Fruit fly (Drosophila melanogaster) whole organism, embryonic: ENCODE measurements around the gene Rpn1.

Source experiments
- CG1024 ChIP-seq: fragments of 200-800 bp; sonication (Bioruptor generic); IDR thresholded peaks from 2 replicates; pipeline ENCODE4 v1.3.6; 2022; ENCODE audit warnings: missing biosample characterization, missing genetic modification characterization
- CG10431 ChIP-seq: fragments of 200-800 bp; sonication (Bioruptor generic); optimal IDR thresholded peaks from 3 replicates; lab custom pipeline; 2018; ENCODE audit warnings: missing biosample characterization, mild to moderate bottlenecking, missing genetic modification characterization
- CG11560 ChIP-seq: fragments of 200-800 bp; sonication (Bioruptor generic); IDR thresholded peaks from 3 replicates; pipeline ENCODE4 v1.3.6; 2022; ENCODE audit warnings: missing biosample characterization, missing genetic modification characterization
- CG11696 ChIP-seq: fragments of 200-800 bp; sonication (Bioruptor generic); IDR thresholded peaks from 2 replicates; pipeline ENCODE4 v1.3.6; 2022; ENCODE audit warnings: missing biosample characterization, missing genetic modification characterization
- CG12391 ChIP-seq: fragments of 200-800 bp; sonication (Bioruptor generic); optimal IDR thresholded peaks from 3 replicates; lab custom pipeline; 2018; ENCODE audit warnings: missing biosample characterization, mild to moderate bottlenecking, missing genetic modification characterization, moderate library complexity
- CG12659 ChIP-seq: fragments of 200-800 bp; sonication (Bioruptor generic); optimal IDR thresholded peaks from 3 replicates; lab custom pipeline; 2017; ENCODE audit warnings: mild to moderate bottlenecking, missing biosample characterization, missing genetic modification reagents, missing genetic modification characterization
- CG14710 ChIP-seq: fragments of 200-800 bp; sonication (Bioruptor generic); optimal IDR thresholded peaks from 3 replicates; lab custom pipeline; 2019; ENCODE audit warnings: missing biosample characterization, mild to moderate bottlenecking, missing genetic modification characterization, moderate library complexity
- CG15073 ChIP-seq: fragments of 200-800 bp; sonication (Bioruptor generic); optimal IDR thresholded peaks from 2 replicates; lab custom pipeline; 2016; ENCODE audit warnings: missing biosample characterization, missing genetic modification characterization
- CG15514 ChIP-seq: fragments of 200-800 bp; sonication (Bioruptor generic); optimal IDR thresholded peaks from 3 replicates; lab custom pipeline; 2017; ENCODE audit warnings: missing biosample characterization, missing genetic modification characterization, mild to moderate bottlenecking, moderate library complexity, missing genetic modification reagents
- CG16863 ChIP-seq: fragments of 200-800 bp; sonication (Bioruptor generic); optimal IDR thresholded peaks from 3 replicates; lab custom pipeline; 2016; ENCODE audit warnings: missing biosample characterization, missing genetic modification characterization
- CG2202 ChIP-seq: fragments of 200-800 bp; sonication (Bioruptor generic); optimal IDR thresholded peaks from 2 replicates; lab custom pipeline; 2018; ENCODE audit warnings: missing biosample characterization, mild to moderate bottlenecking, missing genetic modification characterization
- CG2889 ChIP-seq: fragments of 200-800 bp; sonication (Bioruptor generic); IDR thresholded peaks from 3 replicates; pipeline ENCODE4 v1.3.6; 2022; ENCODE audit warnings: missing biosample characterization, missing genetic modification characterization
- CG4404 ChIP-seq: fragments of 200-800 bp; sonication (Bioruptor generic); IDR thresholded peaks from 2 replicates; pipeline ENCODE4 v1.3.6; 2022; ENCODE audit warnings: missing biosample characterization, missing genetic modification characterization
- CG5180 ChIP-seq: fragments of 200-800 bp; sonication (Bioruptor generic); optimal IDR thresholded peaks from 3 replicates; lab custom pipeline; 2017; ENCODE audit warnings: missing biosample characterization, missing genetic modification characterization, mild to moderate bottlenecking, moderate library complexity, missing genetic modification reagents
- CG5245 ChIP-seq: fragments of 200-800 bp; sonication (Bioruptor generic); optimal IDR thresholded peaks from 3 replicates; lab custom pipeline; 2016; ENCODE audit warnings: missing biosample characterization, missing genetic modification characterization
- CG7786 ChIP-seq: fragments of 200-800 bp; sonication (Bioruptor generic); optimal IDR thresholded peaks from 2 replicates; lab custom pipeline; 2016; ENCODE audit warnings: missing biosample characterization, missing genetic modification characterization
- CG7839 ChIP-seq: fragments of 200-800 bp; sonication (Bioruptor generic); optimal IDR thresholded peaks from 3 replicates; lab custom pipeline; 2018; ENCODE audit warnings: missing biosample characterization, mild to moderate bottlenecking, missing genetic modification characterization, moderate library complexity
- CG9437 ChIP-seq: fragments of 200-800 bp; sonication (Bioruptor generic); optimal IDR thresholded peaks from 2 replicates; lab custom pipeline; 2018; ENCODE audit warnings: missing biosample characterization, mild to moderate bottlenecking, missing genetic modification characterization
- CTCF ChIP-seq: fragments of 200-800 bp; sonication (Bioruptor generic); optimal IDR thresholded peaks from 2 replicates; lab custom pipeline; 2017; ENCODE audit warnings: missing biosample characterization, mild to moderate bottlenecking, missing genetic modification characterization, moderate library complexity
- Deaf1 ChIP-seq: fragments of 200-800 bp; optimal IDR thresholded peaks from 3 replicates; lab custom pipeline; 2019; ENCODE audit warnings: missing biosample characterization, mild to moderate bottlenecking, missing genetic modification characterization, moderate library complexity
- Dek ChIP-seq: fragments of 200-800 bp; sonication (Bioruptor generic); optimal IDR thresholded peaks from 3 replicates; lab custom pipeline; 2019; ENCODE audit warnings: missing biosample characterization, mild to moderate bottlenecking, missing genetic modification characterization, moderate library complexity
- E2f1 ChIP-seq: fragments of 200-800 bp; sonication (Bioruptor generic); IDR thresholded peaks from 2 replicates; pipeline ENCODE4 v1.3.6; 2022; ENCODE audit warnings: missing biosample characterization, missing genetic modification characterization
- Fer3 ChIP-seq: fragments of 200-800 bp; sonication (Bioruptor generic); optimal IDR thresholded peaks from 2 replicates; lab custom pipeline; 2018; ENCODE audit warnings: missing biosample characterization, mild to moderate bottlenecking, missing genetic modification characterization, moderate library complexity
- HLH3B ChIP-seq: fragments of 200-800 bp; sonication (Bioruptor generic); IDR thresholded peaks from 2 replicates; pipeline ENCODE4 v1.3.6; 2022; ENCODE audit warnings: missing biosample characterization, missing genetic modification characterization
- HmgD ChIP-seq: fragments of 200-800 bp; sonication (Bioruptor generic); optimal IDR thresholded peaks from 3 replicates; lab custom pipeline; 2016; ENCODE audit warnings: missing biosample characterization, missing genetic modification characterization
- HmgZ ChIP-seq: fragments of 200-800 bp; sonication (Bioruptor generic); optimal IDR thresholded peaks from 2 replicates; lab custom pipeline; 2018; ENCODE audit warnings: missing biosample characterization, mild to moderate bottlenecking, missing genetic modification characterization
- MESR4 ChIP-seq: fragments of 200-800 bp; sonication (Bioruptor generic); optimal IDR thresholded peaks from 2 replicates; lab custom pipeline; 2018; ENCODE audit warnings: missing biosample characterization, mild to moderate bottlenecking, missing genetic modification characterization, moderate library complexity
- Neu2 ChIP-seq: fragments of 200-800 bp; sonication (Bioruptor generic); optimal IDR thresholded peaks from 3 replicates; lab custom pipeline; 2016; ENCODE audit warnings: missing biosample characterization, missing genetic modification characterization, borderline replicate concordance
- Poxn ChIP-seq: fragments of 200-800 bp; sonication (Bioruptor generic); IDR thresholded peaks from 2 replicates; pipeline ENCODE4 v1.3.6; 2022; ENCODE audit warnings: missing biosample characterization, missing genetic modification characterization
- Sox100B ChIP-seq: fragments of 200-800 bp; sonication (Bioruptor generic); optimal IDR thresholded peaks from 3 replicates; lab custom pipeline; 2018; ENCODE audit warnings: missing biosample characterization, mild to moderate bottlenecking, missing genetic modification characterization
- Sox102F ChIP-seq: fragments of 200-800 bp; sonication (Bioruptor generic); optimal IDR thresholded peaks from 2 replicates; lab custom pipeline; 2018; ENCODE audit warnings: missing biosample characterization, mild to moderate bottlenecking, missing genetic modification characterization, moderate library complexity
- abd-A ChIP-seq: fragments of 200-800 bp; sonication (Bioruptor generic); optimal IDR thresholded peaks from 3 replicates; lab custom pipeline; 2019; ENCODE audit warnings: missing biosample characterization, mild to moderate bottlenecking, missing genetic modification characterization, moderate library complexity
- bcd ChIP-seq: fragments of 200-800 bp; sonication (Bioruptor generic); optimal IDR thresholded peaks from 2 replicates; lab custom pipeline; 2017; ENCODE audit warnings: missing biosample characterization, mild to moderate bottlenecking, missing genetic modification characterization
- bigmax ChIP-seq: fragments of 200-800 bp; sonication (Bioruptor generic); optimal IDR thresholded peaks from 2 replicates; lab custom pipeline; 2018; ENCODE audit warnings: missing biosample characterization, mild to moderate bottlenecking, missing genetic modification characterization
- bsh ChIP-seq, 2 experiments: fragments of 200-800 bp; sonication (Bioruptor generic); optimal IDR thresholded peaks; 2 replicates each; lab custom pipeline; 2017 to 2018; ENCODE audit warnings: mild to moderate bottlenecking in 2 of 2, missing biosample characterization in 2 of 2, missing genetic modification characterization in 2 of 2, moderate library complexity in 1 of 2
- dm ChIP-seq: fragments of 200-800 bp; sonication (Bioruptor generic); optimal IDR thresholded peaks from 3 replicates; lab custom pipeline; 2016; ENCODE audit warnings: missing biosample characterization, missing genetic modification characterization
- exex ChIP-seq: fragments of 200-800 bp; sonication (Bioruptor generic); optimal IDR thresholded peaks from 4 replicates; lab custom pipeline; 2018; ENCODE audit warnings: missing biosample characterization, mild to moderate bottlenecking, missing genetic modification characterization, moderate library complexity
- fd96Cb ChIP-seq: fragments of 200-800 bp; sonication (Bioruptor generic); optimal IDR thresholded peaks from 2 replicates; lab custom pipeline; 2018; ENCODE audit warnings: missing biosample characterization, mild to moderate bottlenecking, missing genetic modification characterization, moderate library complexity
- insv ChIP-seq, 2 experiments: fragments of 200-800 bp; sonication (Bioruptor generic); optimal IDR thresholded peaks; 3 replicates each; lab custom pipeline; 2016 to 2018; ENCODE audit warnings: missing biosample characterization in 2 of 2, missing genetic modification characterization in 2 of 2
- kay ChIP-seq: fragments of 200-800 bp; sonication (Bioruptor generic); optimal IDR thresholded peaks from 2 replicates; lab custom pipeline; 2016; ENCODE audit warnings: missing biosample characterization, missing genetic modification characterization
- lola ChIP-seq, 3 experiments: fragments of >200 bp in 2 of 3; fragments of 200-800 bp in 1 of 3; sonication (Bioruptor generic) in 1 of 3; optimal IDR thresholded peaks; 2 replicates each; lab custom pipeline; 2017 to 2019; ENCODE audit warnings: missing biosample characterization in 3 of 3, missing genetic modification characterization in 3 of 3, mild to moderate bottlenecking in 1 of 3, moderate library complexity in 1 of 3
- lov ChIP-seq, 2 experiments: fragments of 200-800 bp in 1 of 2; fragments of >200 bp in 1 of 2; sonication (Bioruptor generic) in 1 of 2; IDR thresholded peaks in 1 of 2; optimal IDR thresholded peaks in 1 of 2; 2 replicates in 1 of 2; 3 replicates in 1 of 2; pipeline versions ENCODE4 v1.3.6 to Lab custom; 2017 to 2022; ENCODE audit warnings: missing biosample characterization in 1 of 2, missing genetic modification characterization in 1 of 2
- onecut ChIP-seq: fragments of 200-800 bp; sonication (Bioruptor generic); IDR thresholded peaks from 2 replicates; pipeline ENCODE4 v1.3.6; 2022; ENCODE audit warnings: missing biosample characterization, missing genetic modification characterization
- psq ChIP-seq: fragments of 200-800 bp; sonication (Bioruptor generic); optimal IDR thresholded peaks from 2 replicates; lab custom pipeline; 2017; ENCODE audit warnings: missing biosample characterization, missing genetic modification characterization
- sens-2 ChIP-seq: fragments of 200-800 bp; sonication (Bioruptor generic); IDR thresholded peaks from 2 replicates; pipeline ENCODE4 v1.3.6; 2022; ENCODE audit warnings: missing biosample characterization, missing genetic modification characterization
- twi ChIP-seq: fragments of 200-800 bp; optimal IDR thresholded peaks from 2 replicates; lab custom pipeline; 2019; ENCODE audit warnings: missing biosample characterization, mild to moderate bottlenecking, missing genetic modification characterization, moderate library complexity

The Rpn1 gene

DNA sequence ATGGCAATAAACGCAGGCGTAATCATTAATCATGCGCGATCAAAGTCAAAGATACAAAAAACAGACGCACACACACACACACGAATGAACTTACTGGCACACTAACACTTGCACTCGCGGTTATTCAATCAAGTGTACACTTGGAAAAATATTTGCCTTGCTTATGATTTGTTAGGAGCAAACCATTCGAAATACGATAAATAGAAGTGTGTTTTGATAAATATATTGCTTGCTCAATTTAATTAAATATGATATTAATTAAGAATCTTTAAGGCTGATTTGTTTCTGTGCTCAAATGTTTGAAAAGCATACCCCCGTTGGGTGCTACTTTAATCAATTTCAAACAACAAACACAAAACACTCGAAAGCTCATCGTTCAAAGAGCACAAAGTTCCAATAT lies 30.6 kb downstream of the Rpn1 start (continued):
- TF ChIP-seq bcd (GFP tag; lab: Kevin White, UChicago), result peak; percentile 1
- TF ChIP-seq Sox102F (GFP tag; lab: Kevin White, UChicago), result peak; percentile 52
- TF ChIP-seq Sox100B (GFP tag; lab: Kevin White, UChicago), result peak; percentile 3
- no peak for TF ChIP-seq lov (optimal IDR thresholded peaks at IDR 0.05; lab: Kevin White, UChicago)
- no peak for TF ChIP-seq lov (GFP tag; IDR thresholded peaks at IDR 0.05; lab: Robert Waterston, UW)
- peak; percentile 40 for TF ChIP-seq CG7839 (tag; lab: Kevin White, UChicago)
- no peak for TF ChIP-seq CG1024 (GFP tag; lab: Robert Waterston, UW)

DNA sequence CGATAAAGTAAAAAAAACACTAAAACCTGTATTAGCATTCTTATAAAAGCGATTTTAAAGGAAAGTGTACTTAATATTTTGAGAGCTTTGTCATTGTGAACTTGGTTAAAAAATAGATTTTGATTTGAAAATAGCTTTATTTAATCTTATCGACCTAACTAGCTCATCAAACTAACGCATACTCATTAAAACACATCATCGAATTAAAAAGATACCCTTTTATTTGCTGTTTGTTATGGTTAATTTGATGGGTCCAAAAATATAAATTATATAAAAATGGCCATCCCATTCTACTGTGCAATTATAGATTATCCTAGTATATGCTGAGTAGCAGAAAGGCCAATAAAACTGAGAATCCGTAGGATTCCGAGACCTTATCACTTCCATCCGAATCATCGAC lies 36.2 kb downstream of the Rpn1 start, which contains the start of gene CG32219:
TSS of gene CG32219 (minus strand) at position 101 of the 400 bp plus-strand sequence.
- TF ChIP-seq MESR4 (GFP tag; lab: Kevin White, UChicago) (no peak), CG5245 (GFP tag; lab: Kevin White, UChicago) (no peak), twi (tag; lab: Kevin White, UChicago) (no peak), HmgZ (tag; lab: Kevin White, UChicago) (no peak), bsh (GFP tag; optimal IDR thresholded peaks at IDR 0.05; lab: Kevin White, UChicago) (no peak), HLH3B (GFP tag; lab: Robert Waterston, UW) (no peak), CG12391 (tag; lab: Kevin White, UChicago) (no peak), insv (GFP tag; optimal IDR thresholded peaks at IDR 0.05; lab: Kevin White, UChicago) (no peak), Neu2 (GFP tag; lab: Kevin White, UChicago) (no peak)

DNA sequence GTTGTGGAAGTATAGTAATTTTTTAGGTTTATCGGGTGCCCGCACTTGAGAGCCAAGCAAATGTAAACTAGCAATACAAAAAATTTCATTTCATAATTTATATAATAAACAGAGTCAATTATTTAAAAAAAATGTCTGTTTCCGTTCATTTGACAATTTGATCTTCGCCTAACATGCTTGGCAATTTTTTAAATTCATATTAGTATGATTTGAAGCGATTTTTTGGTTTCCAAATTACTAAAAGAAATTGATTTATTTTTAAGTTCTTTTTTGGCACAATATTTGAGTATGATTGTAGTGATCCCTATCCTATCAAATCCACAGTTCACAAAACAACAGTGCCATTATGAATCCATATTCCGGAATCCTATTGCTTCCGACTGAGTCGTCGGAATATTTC lies 37.0 kb downstream of the Rpn1 start, which contains the start of gene CG34258:
TSS of gene CG34258 (minus strand) at position 101 of the 400 bp plus-strand sequence.
- TF ChIP-seq CG12659 (GFP tag; lab: Kevin White, UChicago) (no peak), Deaf1 (tag; lab: Kevin White, UChicago) (no peak), CG7786 (GFP tag; lab: Kevin White, UChicago) (no peak), psq (GFP tag; lab: Kevin White, UChicago) (no peak), CG9437 (GFP tag; lab: Kevin White, UChicago) (no peak), CG15514 (GFP tag; lab: Kevin White, UChicago) (no peak), CG11560 (no peak), CG5180 (GFP tag; lab: Kevin White, UChicago) (no peak), Dek (no peak), CG11696 (GFP tag; lab: Robert Waterston, UW) (no peak), CG15073 (GFP tag; lab: Kevin White, UChicago) (no peak), kay (GFP tag; lab: Kevin White, UChicago) (no peak)

DNA sequence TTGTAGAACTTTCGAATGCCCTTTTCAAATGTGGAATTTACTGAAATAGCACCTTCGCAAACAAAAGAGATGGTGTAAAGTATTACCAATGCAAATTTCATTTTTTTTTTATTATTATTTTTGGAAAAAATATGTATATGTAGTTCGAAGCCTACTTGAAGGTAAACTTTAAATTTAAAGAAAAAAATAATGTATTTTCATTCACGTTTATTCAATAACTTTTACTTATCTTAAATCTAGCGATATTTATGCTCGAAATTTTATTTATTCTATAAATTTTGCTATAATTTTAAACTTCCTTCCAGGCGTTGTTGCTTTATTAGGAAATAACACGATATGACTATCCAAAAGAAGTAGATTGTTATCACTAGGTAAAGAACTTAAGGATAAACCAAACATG lies 37.8 kb downstream of the Rpn1 start, which contains the start of gene CG33710:
TSS of gene CG33710 (minus strand) at position 101 of the 400 bp plus-strand sequence.
- TF ChIP-seq Poxn, result no peak
- no peak for TF ChIP-seq CTCF (GFP tag; lab: Kevin White, UChicago)
- no peak for TF ChIP-seq abd-A (tag; lab: Kevin White, UChicago)
- no peak for TF ChIP-seq CG2202 (tag; lab: Kevin White, UChicago)
- TF ChIP-seq CG14710 (tag; lab: Kevin White, UChicago), result no peak
- no peak for TF ChIP-seq E2f1 (GFP tag; lab: Robert Waterston, UW)
- TF ChIP-seq sens-2 (GFP tag; lab: Robert Waterston, UW), result no peak
- no peak for TF ChIP-seq Fer3 (tag; lab: Kevin White, UChicago)
- no peak for TF ChIP-seq bigmax (GFP tag; lab: Kevin White, UChicago)
- TF ChIP-seq lola (GFP tag; optimal IDR thresholded peaks at IDR 0.05; lab: Kevin White, UChicago), result no peak
- TF ChIP-seq onecut (GFP tag; lab: Robert Waterston, UW), result no peak
- TF ChIP-seq CG2889 (GFP tag; lab: Robert Waterston, UW), result no peak
- TF ChIP-seq dm, result no peak
- no peak for TF ChIP-seq fd96Cb (tag; lab: Kevin White, UChicago)
- no peak for TF ChIP-seq exex
- no peak for TF ChIP-seq HmgD (GFP tag; lab: Kevin White, UChicago)
- no peak for TF ChIP-seq CG16863 (GFP tag; lab: Kevin White, UChicago)
- no peak for TF ChIP-seq CG4404 (GFP tag; lab: Robert Waterston, UW)
- no peak for TF ChIP-seq CG10431
